Worm (Caenorhabditis elegans) whole organism, L4 larva: ENCODE results near the gene srlf-2.
A peak's percentile ranks its signal among the peaks of the same experiment; 100 is the strongest.

ENCODE experiments used
- D1046.2 ChIP-seq: fragments of 200-800 bp; sonication (Bioruptor generic); IDR thresholded peaks from 2 replicates; pipeline ENCODE4 v1.3.6; 2022; ENCODE audit warnings: missing genetic modification characterization, missing compliant biosample characterization
- F10B5.3 ChIP-seq: sonication (generic microtip); optimal IDR thresholded peaks from 2 replicates; lab custom pipeline; 2016; ENCODE audit warnings: mild to moderate bottlenecking, missing genetic modification characterization, missing compliant biosample characterization
- F26F4.8 ChIP-seq: fragments of 200-800 bp; sonication (Bioruptor generic); conservative IDR thresholded peaks from 2 replicates; pipeline ENCODE4 v1.3.6; 2022; ENCODE audit warnings: missing genetic modification characterization, missing compliant biosample characterization
- F49E8.2 ChIP-seq: sonication (generic microtip); optimal IDR thresholded peaks from 2 replicates; lab custom pipeline; 2016; ENCODE audit warnings: missing compliant biosample characterization, mild to moderate bottlenecking, missing genetic modification characterization, borderline replicate concordance
- T20F7.1 ChIP-seq: fragments of 200-800 bp; sonication (Bioruptor generic); optimal IDR thresholded peaks from 2 replicates; lab custom pipeline; 2018; ENCODE audit warnings: mild to moderate bottlenecking, missing genetic modification characterization, missing compliant biosample characterization
- Y105C5A.15 ChIP-seq: fragments of 200-800 bp; sonication (Bioruptor generic); IDR thresholded peaks from 2 replicates; pipeline ENCODE4 v1.3.6; 2022; ENCODE audit warnings: missing genetic modification characterization, missing compliant biosample characterization
- Y5F2A.4 ChIP-seq: fragments of 200-800 bp; sonication (Bioruptor generic); optimal IDR thresholded peaks from 2 replicates; lab custom pipeline; 2018; ENCODE audit warnings: mild to moderate bottlenecking, missing genetic modification characterization, missing compliant biosample characterization
- aly-2 ChIP-seq: sonication (generic microtip); optimal IDR thresholded peaks from 2 replicates; lab custom pipeline; 2018; ENCODE audit warnings: missing biosample characterization, missing genetic modification characterization
- ama-1 ChIP-seq: fragments of 150-350 bp; optimal IDR thresholded peaks from 2 replicates; lab custom pipeline; 2014; ENCODE audit warnings: inconsistent platforms, mixed read lengths
- arid-1 ChIP-seq: fragments of 200-800 bp; sonication (Bioruptor generic); conservative IDR thresholded peaks from 2 replicates; pipeline ENCODE4 v1.3.6; 2022; ENCODE audit warnings: missing genetic modification reagents, missing genetic modification characterization, missing compliant biosample characterization
- ces-1 ChIP-seq: fragments of 150-350 bp; sonication (generic microtip); optimal IDR thresholded peaks from 4 replicates; lab custom pipeline; 2014; ENCODE audit warnings: missing biosample characterization, missing genetic modification reagents, missing genetic modification characterization
- ctbp-1 ChIP-seq: fragments of 200-800 bp; sonication (Bioruptor generic); IDR thresholded peaks from 2 replicates; pipeline ENCODE4 v1.3.6; 2022; ENCODE audit warnings: missing genetic modification reagents, missing genetic modification characterization, missing compliant biosample characterization
- daf-16 ChIP-seq, 3 experiments: sonication (generic microtip); optimal IDR thresholded peaks; 2 replicates each; lab custom pipeline; 2016 to 2017; ENCODE audit warnings: missing genetic modification characterization in 3 of 3, missing genetic modification reagents in 3 of 3, mild to moderate bottlenecking in 2 of 3, missing compliant biosample characterization in 2 of 3, missing biosample characterization in 1 of 3, moderate library complexity in 1 of 3
- daf-8 ChIP-seq: fragments of 200-800 bp; sonication (Bioruptor generic); IDR thresholded peaks from 2 replicates; pipeline ENCODE4 v1.3.6; 2022; ENCODE audit warnings: missing genetic modification characterization, missing compliant biosample characterization
- dve-1 ChIP-seq: sonication (generic microtip); optimal IDR thresholded peaks from 2 replicates; lab custom pipeline; 2017; ENCODE audit warnings: antibody characterized with exemption, mild to moderate bottlenecking, missing genetic modification characterization, missing compliant biosample characterization; ENCODE audit not compliant: insufficient read depth
- egl-43 ChIP-seq: fragments of 200-800 bp; sonication (Bioruptor generic); IDR thresholded peaks from 2 replicates; pipeline ENCODE4 v1.3.6; 2022; ENCODE audit warnings: missing genetic modification reagents, missing genetic modification characterization, missing compliant biosample characterization
- fkh-10 ChIP-seq: fragments of 150-350 bp; optimal IDR thresholded peaks from 2 replicates; lab custom pipeline; 2014; ENCODE audit warnings: missing biosample characterization, missing genetic modification reagents, missing genetic modification characterization
- fos-1 ChIP-seq: fragments of 150-350 bp; optimal IDR thresholded peaks from 2 replicates; lab custom pipeline; 2014; ENCODE audit warnings: missing biosample characterization, missing genetic modification characterization
- gei-8 ChIP-seq: fragments of 200-800 bp; sonication (Bioruptor generic); optimal IDR thresholded peaks from 2 replicates; lab custom pipeline; 2018; ENCODE audit warnings: mild to moderate bottlenecking, missing genetic modification characterization, missing compliant biosample characterization
- hif-1 ChIP-seq, 2 experiments: sonication (generic microtip); optimal IDR thresholded peaks; 2 replicates each; lab custom pipeline; 2016 to 2017; ENCODE audit warnings: missing compliant biosample characterization in 2 of 2, missing genetic modification characterization in 2 of 2, missing genetic modification reagents in 2 of 2, missing genotype in 2 of 2, mild to moderate bottlenecking in 1 of 2
- hlh-11 ChIP-seq: fragments of 200-800 bp; sonication (Bioruptor generic); optimal IDR thresholded peaks from 2 replicates; lab custom pipeline; 2018; ENCODE audit warnings: mild to moderate bottlenecking, missing genetic modification characterization, missing compliant biosample characterization
- hlh-30 ChIP-seq: sonication (generic microtip); optimal IDR thresholded peaks from 2 replicates; lab custom pipeline; 2017; ENCODE audit warnings: antibody characterized with exemption, mild to moderate bottlenecking, missing genetic modification characterization, missing compliant biosample characterization; ENCODE audit not compliant: insufficient read depth
- jun-1 ChIP-seq: fragments of 150-350 bp; optimal IDR thresholded peaks from 2 replicates; lab custom pipeline; 2014; ENCODE audit warnings: missing biosample characterization, missing genetic modification reagents, missing genetic modification characterization
- lin-13 ChIP-seq: fragments of 150-350 bp; optimal IDR thresholded peaks from 2 replicates; lab custom pipeline; 2014; ENCODE audit warnings: missing biosample characterization, missing genetic modification reagents, missing genetic modification characterization
- lin-15B ChIP-seq: fragments of 150-350 bp; sonication (generic microtip); optimal IDR thresholded peaks from 3 replicates; lab custom pipeline; 2014; ENCODE audit warnings: missing biosample characterization, missing genetic modification characterization
- madf-5 ChIP-seq, 2 experiments: fragments of 200-800 bp; sonication (Bioruptor generic); IDR thresholded peaks; 2 replicates each; pipeline ENCODE4 v1.3.6; 2022; ENCODE audit warnings: missing compliant biosample characterization in 2 of 2, missing genetic modification characterization in 2 of 2
- madf-9 ChIP-seq: fragments of 200-800 bp; sonication (Bioruptor generic); conservative IDR thresholded peaks from 2 replicates; pipeline ENCODE4 v1.3.6; 2022; ENCODE audit warnings: missing genetic modification reagents, missing genetic modification characterization, missing compliant biosample characterization
- mdl-1 ChIP-seq, 2 experiments: fragments of 150-350 bp in 1 of 2; sonication (generic microtip) in 1 of 2; optimal IDR thresholded peaks; 2 replicates each; lab custom pipeline; 2014 to 2017; ENCODE audit warnings: missing biosample characterization in 2 of 2, missing genetic modification characterization in 2 of 2
- mdt-29 ChIP-seq: fragments of 200-800 bp; sonication (Bioruptor generic); IDR thresholded peaks from 2 replicates; pipeline ENCODE4 v1.3.6; 2022; ENCODE audit warnings: missing genetic modification reagents, missing genetic modification characterization, missing compliant biosample characterization
- mes-2 ChIP-seq: sonication (generic microtip); optimal IDR thresholded peaks from 2 replicates; lab custom pipeline; 2016; ENCODE audit warnings: missing genotype, mild to moderate bottlenecking, missing genetic modification characterization, missing compliant biosample characterization; ENCODE audit not compliant: poor library complexity, severe bottlenecking
- mxl-2 ChIP-seq: fragments of 200-800 bp; sonication (Bioruptor generic); conservative IDR thresholded peaks from 2 replicates; pipeline ENCODE4 v1.3.6; 2022; ENCODE audit warnings: missing genetic modification reagents, missing genetic modification characterization, missing compliant biosample characterization
- mxl-3 ChIP-seq: fragments of 200-800 bp; sonication (Bioruptor generic); optimal IDR thresholded peaks from 2 replicates; lab custom pipeline; 2018; ENCODE audit warnings: mild to moderate bottlenecking, missing genetic modification characterization, missing compliant biosample characterization
- nhr-10 ChIP-seq: fragments of 150-350 bp; optimal IDR thresholded peaks from 2 replicates; lab custom pipeline; 2014; ENCODE audit warnings: missing biosample characterization, missing genetic modification characterization
- nhr-102 ChIP-seq: sonication (generic microtip); optimal IDR thresholded peaks from 2 replicates; lab custom pipeline; 2016; ENCODE audit warnings: mild to moderate bottlenecking, missing genetic modification characterization, moderate library complexity, missing compliant biosample characterization
- nhr-237 ChIP-seq: sonication (generic microtip); optimal IDR thresholded peaks from 2 replicates; lab custom pipeline; 2017; ENCODE audit warnings: missing biosample characterization, missing genetic modification characterization
- nhr-28 ChIP-seq: fragments of 150-350 bp; optimal IDR thresholded peaks from 2 replicates; lab custom pipeline; 2014; ENCODE audit warnings: missing biosample characterization, missing genetic modification characterization
- nhr-6 ChIP-seq: fragments of 150-350 bp; optimal IDR thresholded peaks from 2 replicates; lab custom pipeline; 2014; ENCODE audit warnings: missing biosample characterization, missing genetic modification characterization
- nhr-76 ChIP-seq: fragments of 150-350 bp; optimal IDR thresholded peaks from 2 replicates; lab custom pipeline; 2014; ENCODE audit warnings: missing biosample characterization, missing genetic modification characterization
- pha-4 ChIP-seq, 2 experiments: fragments of 150-350 bp in 1 of 2; fragments of 200-800 bp in 1 of 2; sonication (Bioruptor generic) in 1 of 2; IDR thresholded peaks in 1 of 2; optimal IDR thresholded peaks in 1 of 2; 2 replicates each; pipeline versions ENCODE4 v1.3.6 to Lab custom; 2014 to 2022; ENCODE audit warnings: missing genetic modification characterization in 2 of 2, missing genetic modification reagents in 2 of 2, missing biosample characterization in 1 of 2, missing compliant biosample characterization in 1 of 2
- php-3 ChIP-seq: fragments of 200-800 bp; sonication (Bioruptor generic); IDR thresholded peaks from 2 replicates; pipeline ENCODE4 v1.3.6; 2022; ENCODE audit warnings: missing genetic modification reagents, missing genetic modification characterization, missing compliant biosample characterization
- set-16 ChIP-seq: fragments of 200-800 bp; sonication (Bioruptor generic); IDR thresholded peaks from 2 replicates; pipeline ENCODE4 v1.3.6; 2022; ENCODE audit warnings: missing genetic modification reagents, missing genetic modification characterization, missing compliant biosample characterization
- tra-1 ChIP-seq: fragments of 200-800 bp; sonication (Bioruptor generic); IDR thresholded peaks from 2 replicates; pipeline ENCODE4 v1.3.6; 2022; ENCODE audit warnings: missing genetic modification reagents, missing genetic modification characterization, missing compliant biosample characterization
- unc-130 ChIP-seq: sonication (generic microtip); optimal IDR thresholded peaks from 2 replicates; lab custom pipeline; 2016; ENCODE audit warnings: missing genetic modification reagents, missing genetic modification characterization, missing compliant biosample characterization
- vab-7 ChIP-seq: fragments of 200-800 bp; sonication (Bioruptor generic); IDR thresholded peaks from 2 replicates; pipeline ENCODE4 v1.3.6; 2022; ENCODE audit warnings: missing genetic modification reagents, missing genetic modification characterization, missing compliant biosample characterization
- zag-1 ChIP-seq: fragments of 150-350 bp; optimal IDR thresholded peaks from 2 replicates; lab custom pipeline; 2014; ENCODE audit warnings: missing biosample characterization, missing genetic modification characterization
- zfp-2 ChIP-seq: sonication (generic microtip); optimal IDR thresholded peaks from 2 replicates; lab custom pipeline; 2016; ENCODE audit warnings: mild to moderate bottlenecking, missing genetic modification characterization, missing compliant biosample characterization

The srlf-2 gene

DNA sequence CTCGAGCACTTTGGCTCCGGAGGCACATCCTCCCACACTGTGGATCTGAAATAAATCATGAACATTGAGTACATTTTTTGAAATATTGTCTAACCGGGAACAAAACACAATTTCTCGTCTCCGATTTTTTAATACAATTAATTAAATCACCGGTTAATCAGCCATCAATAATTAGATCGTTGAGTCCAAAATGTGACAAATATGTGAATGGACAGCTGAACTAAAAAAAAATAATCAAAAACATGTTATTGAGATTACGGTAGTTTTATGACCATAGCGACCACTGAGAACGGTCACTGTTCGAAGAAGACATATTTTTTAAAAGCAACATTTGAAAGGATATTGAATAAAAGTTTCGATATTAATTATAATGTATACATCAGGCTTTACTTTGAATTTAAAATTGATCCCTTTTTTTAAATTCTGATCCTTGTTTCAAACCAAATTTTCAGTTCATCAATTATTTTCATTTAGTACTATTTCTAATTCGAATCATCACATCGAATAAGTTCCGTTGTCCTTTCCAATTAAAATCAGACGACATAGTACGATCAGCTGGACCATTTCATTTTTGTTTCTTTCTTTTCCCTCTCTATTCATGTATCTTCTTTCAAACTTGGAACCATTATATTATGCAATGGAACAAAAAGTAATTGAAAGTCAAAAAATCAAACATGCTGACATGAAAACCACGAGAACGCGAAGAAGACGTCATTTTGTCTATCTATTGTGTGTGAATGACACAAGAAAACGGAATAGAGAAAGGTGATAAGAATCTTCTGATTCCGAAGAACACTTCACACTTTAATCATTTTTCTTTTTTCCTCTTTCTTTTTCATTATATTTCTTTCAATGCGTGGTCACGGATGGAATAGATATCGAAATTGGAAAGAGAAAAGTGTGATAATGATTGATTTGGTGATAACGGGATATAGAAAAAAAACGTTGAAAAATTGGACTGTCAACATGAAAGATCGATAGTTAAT lies 40.3 kb downstream of the srlf-2 start (continued):
- TF ChIP-seq lin-15B (tag; lab: Kevin White, UChicago), result no peak
- TF ChIP-seq unc-130, result no peak
- peak; percentile 75 for TF ChIP-seq nhr-102 (tag; lab: Kevin White, UChicago)
- TF ChIP-seq fkh-10 (GFP tag; lab: Kevin White, UChicago), result no peak
- TF ChIP-seq F10B5.3 (tag; lab: Kevin White, UChicago), result no peak
- TF ChIP-seq madf-5 (GFP tag; IDR thresholded peaks at IDR 0.05; lab: Robert Waterston, UW), result no peak
- TF ChIP-seq zag-1 (tag; lab: Kevin White, UChicago), result no peak
- no peak for TF ChIP-seq egl-43 (GFP tag; lab: Robert Waterston, UW)
- TF ChIP-seq ces-1 (GFP tag; lab: Kevin White, UChicago), result no peak
- peak; percentile 47 for TF ChIP-seq jun-1 (tag; lab: Kevin White, UChicago)
- no peak for TF ChIP-seq set-16 (GFP tag; lab: Robert Waterston, UW)
- TF ChIP-seq, all 104 proteins: peak for 42

DNA sequence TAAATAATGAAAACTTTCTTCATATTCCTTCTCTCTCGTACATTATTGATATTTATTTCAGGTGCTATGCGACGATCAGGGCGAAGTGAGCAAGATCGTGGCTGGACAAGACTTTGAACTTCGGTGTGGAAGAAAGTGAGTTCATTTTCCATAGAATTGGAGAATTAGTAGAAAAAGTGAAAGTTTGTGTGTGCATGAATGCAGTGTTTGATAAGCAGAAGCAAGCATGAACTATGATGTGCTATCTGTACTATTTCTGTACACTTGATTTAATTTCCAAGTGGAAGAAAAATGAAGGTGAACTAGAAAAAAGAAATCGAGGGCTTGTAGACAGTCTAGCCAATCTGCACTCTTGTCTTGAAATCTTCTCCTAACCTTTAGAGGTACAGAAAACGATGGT lies 42.0 kb downstream of the srlf-2 start:
- TF ChIP-seq vab-7 (GFP tag; lab: Robert Waterston, UW), result no peak
- TF ChIP-seq F49E8.2, result no peak
- peak; percentile 72 for TF ChIP-seq nhr-10 (tag; lab: Kevin White, UChicago)
- TF ChIP-seq mxl-2 (GFP tag; lab: Robert Waterston, UW), result no peak
- peak; percentile 22 for TF ChIP-seq mes-2
- TF ChIP-seq set-16 (GFP tag; lab: Robert Waterston, UW), result no peak
- TF ChIP-seq gei-8 (GFP tag; lab: Kevin White, UChicago), result no peak
- TF ChIP-seq mdl-1 (tag; optimal IDR thresholded peaks at IDR 0.05; lab: Kevin White, UChicago), result peak in 1 of 2 experiments; percentile 32
- TF ChIP-seq D1046.2 (GFP tag; lab: Robert Waterston, UW), result no peak
- TF ChIP-seq arid-1 (GFP tag; lab: Robert Waterston, UW), result no peak
- TF ChIP-seq Y105C5A.15 (GFP tag; lab: Robert Waterston, UW), result no peak
- TF ChIP-seq mxl-3 (GFP tag; lab: Kevin White, UChicago), result peak; percentile 25
- no peak for TF ChIP-seq lin-13 (GFP tag; lab: Kevin White, UChicago)
- TF ChIP-seq aly-2 (tag; lab: Kevin White, UChicago), result no peak
- no peak for TF ChIP-seq daf-16 (GFP tag; optimal IDR thresholded peaks at IDR 0.05; lab: Kevin White, UChicago)
- TF ChIP-seq daf-16 (tag; optimal IDR thresholded peaks at IDR 0.05; lab: Kevin White, UChicago), result peak; percentile 63
- TF ChIP-seq nhr-76 (tag; lab: Kevin White, UChicago), result no peak
- TF ChIP-seq mdt-29 (GFP tag; lab: Robert Waterston, UW), result no peak
- TF ChIP-seq madf-9, result no peak
- TF ChIP-seq hif-1 (tag; optimal IDR thresholded peaks at IDR 0.05; lab: Kevin White, UChicago), result no peak
- TF ChIP-seq hlh-11 (tag; lab: Kevin White, UChicago), result peak; percentile 77
- TF ChIP-seq Y5F2A.4 (GFP tag; lab: Kevin White, UChicago), result no peak
- peak; percentile 69 for TF ChIP-seq nhr-28 (tag; lab: Kevin White, UChicago)
- TF ChIP-seq pha-4 (GFP tag; IDR thresholded peaks at IDR 0.05; lab: Robert Waterston, UW), result no peak
- TF ChIP-seq pha-4 (tag; optimal IDR thresholded peaks at IDR 0.05; lab: Kevin White, UChicago), result no peak
- TF ChIP-seq nhr-6 (tag; lab: Kevin White, UChicago), result no peak
- no peak for TF ChIP-seq php-3 (GFP tag; lab: Robert Waterston, UW)
- TF ChIP-seq tra-1, result 0 out of 2 replicates have a peak, but pooled peaks have one; percentile 33
- TF ChIP-seq dve-1, result peak; percentile 76
- peak; percentile 28 for TF ChIP-seq hlh-30 (tag; lab: Kevin White, UChicago)
- TF ChIP-seq fos-1, result no peak
- no peak for TF ChIP-seq F26F4.8 (GFP tag; lab: Robert Waterston, UW)
- no peak for TF ChIP-seq zfp-2
- TF ChIP-seq madf-5 (GFP tag; IDR thresholded peaks at IDR 0.05; lab: Robert Waterston, UW), result no peak
- TF ChIP-seq nhr-237 (tag; lab: Kevin White, UChicago), result no peak
- no peak for TF ChIP-seq daf-8 (GFP tag; lab: Robert Waterston, UW)
- TF ChIP-seq ama-1 (lab: Kevin White, UChicago), result no peak
- TF ChIP-seq T20F7.1 (GFP tag; lab: Kevin White, UChicago), result peak; percentile 1
- TF ChIP-seq ctbp-1 (GFP tag; lab: Robert Waterston, UW), result no peak
